Worm (Caenorhabditis elegans): ENCODE measurements around the gene F09G2.2.

F09G2.2 gene

ce11 chrV:7199077-7199476 is 2.4 kb downstream of the F09G2.2 start:
- no peak for TF ChIP-seq med-1 (GFP tag; optimal IDR thresholded peaks at IDR 0.05; ENCODE audit: insufficient read depth)
- no peak for TF ChIP-seq T22C8.4 (GFP tag; IDR thresholded peaks at IDR 0.05)
- no peak for TF ChIP-seq tab-1 (GFP tag; IDR thresholded peaks at IDR 0.05)
- TF ChIP-seq ztf-23 (GFP tag; IDR thresholded peaks at IDR 0.05): no peak
- TF ChIP-seq ztf-29 (GFP tag; IDR thresholded peaks at IDR 0.05): no peak
- no peak for TF ChIP-seq cog-1 (tag; optimal IDR thresholded peaks at IDR 0.05)
- no peak for TF ChIP-seq klf-2 (GFP tag; conservative IDR thresholded peaks at IDR 0.05)
- no peak for TF ChIP-seq ref-1 (GFP tag; conservative IDR thresholded peaks at IDR 0.05)
- TF ChIP-seq flt-1 (GFP tag; IDR thresholded peaks at IDR 0.05): no peak

DNA sequence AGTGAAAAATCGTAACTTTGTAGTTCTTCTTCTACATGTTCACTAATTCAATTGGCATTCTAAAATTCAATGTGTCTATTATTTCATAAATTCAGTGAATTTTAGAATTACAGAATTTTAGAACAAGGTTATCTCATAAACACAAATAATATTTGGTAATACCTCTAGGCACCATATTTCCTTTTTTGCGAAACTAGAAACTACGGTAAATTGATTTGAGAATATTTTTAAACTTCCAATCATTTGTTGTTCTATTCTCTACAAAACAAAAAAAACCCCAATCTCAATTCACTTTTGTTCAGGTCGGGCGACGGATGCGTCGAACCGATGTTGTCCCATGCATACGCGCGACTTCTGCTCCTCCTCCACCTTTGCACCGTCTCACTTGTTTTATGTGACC is 3.2 kb downstream of the F09G2.2 start, which contains the start of gene F09G2.1:
Gene F09G2.1 (plus strand): TSS at position 301 of the 400 bp plus-strand sequence.
- TF ChIP-seq klf-2 (GFP tag; conservative IDR thresholded peaks at IDR 0.05) (no peak), T22C8.4 (GFP tag; IDR thresholded peaks at IDR 0.05) (no peak), ref-1 (GFP tag; conservative IDR thresholded peaks at IDR 0.05) (no peak), ztf-29 (GFP tag; IDR thresholded peaks at IDR 0.05) (no peak), flt-1 (GFP tag; IDR thresholded peaks at IDR 0.05) (no peak), tab-1 (GFP tag; IDR thresholded peaks at IDR 0.05) (no peak), med-1 (GFP tag; optimal IDR thresholded peaks at IDR 0.05; ENCODE audit: insufficient read depth) (no peak), cog-1 (tag; optimal IDR thresholded peaks at IDR 0.05) (no peak), ztf-23 (GFP tag; IDR thresholded peaks at IDR 0.05) (no peak)

ce11 chrV:7201353-7201752 is 4.6 kb downstream of the F09G2.2 start:
- TF ChIP-seq tab-1 (GFP tag; IDR thresholded peaks at IDR 0.05) (no peak), klf-2 (GFP tag; conservative IDR thresholded peaks at IDR 0.05) (no peak), med-1 (GFP tag; optimal IDR thresholded peaks at IDR 0.05; ENCODE audit: insufficient read depth) (no peak), ztf-29 (GFP tag; IDR thresholded peaks at IDR 0.05) (no peak), flt-1 (GFP tag; IDR thresholded peaks at IDR 0.05) (no peak), ztf-23 (GFP tag; IDR thresholded peaks at IDR 0.05) (no peak), ref-1 (GFP tag; conservative IDR thresholded peaks at IDR 0.05) (no peak), T22C8.4 (GFP tag; IDR thresholded peaks at IDR 0.05) (no peak), cog-1 (tag; optimal IDR thresholded peaks at IDR 0.05) (no peak)

DNA sequence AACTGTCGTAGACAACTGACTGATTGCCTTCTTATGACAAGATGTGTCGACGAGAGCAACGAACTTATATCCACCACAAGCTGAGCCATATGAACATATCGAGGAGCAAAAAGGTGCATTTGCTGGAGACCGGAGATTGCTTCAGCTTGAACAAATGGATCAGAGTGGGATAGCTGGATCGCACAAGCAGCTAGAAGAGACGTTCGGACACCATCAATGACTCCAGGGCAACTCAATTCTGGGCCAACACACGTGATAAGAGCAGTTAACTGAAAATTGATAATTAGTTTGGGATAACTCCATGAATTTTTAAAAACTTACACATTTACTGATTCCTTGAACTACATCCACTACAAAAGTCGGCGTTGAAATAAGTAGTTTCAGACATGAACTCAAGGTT is 12.3 kb downstream of the F09G2.2 start:
- TF ChIP-seq med-1 (GFP tag; optimal IDR thresholded peaks at IDR 0.05; ENCODE audit: insufficient read depth): no peak
- no peak for TF ChIP-seq cog-1 (tag; optimal IDR thresholded peaks at IDR 0.05)
- TF ChIP-seq ref-1 (GFP tag; conservative IDR thresholded peaks at IDR 0.05): no peak
- no peak for TF ChIP-seq ztf-23 (GFP tag; IDR thresholded peaks at IDR 0.05)
- TF ChIP-seq T22C8.4 (GFP tag; IDR thresholded peaks at IDR 0.05): no peak
- no peak for TF ChIP-seq ztf-29 (GFP tag; IDR thresholded peaks at IDR 0.05)
- TF ChIP-seq tab-1 (GFP tag; IDR thresholded peaks at IDR 0.05): no peak

DNA sequence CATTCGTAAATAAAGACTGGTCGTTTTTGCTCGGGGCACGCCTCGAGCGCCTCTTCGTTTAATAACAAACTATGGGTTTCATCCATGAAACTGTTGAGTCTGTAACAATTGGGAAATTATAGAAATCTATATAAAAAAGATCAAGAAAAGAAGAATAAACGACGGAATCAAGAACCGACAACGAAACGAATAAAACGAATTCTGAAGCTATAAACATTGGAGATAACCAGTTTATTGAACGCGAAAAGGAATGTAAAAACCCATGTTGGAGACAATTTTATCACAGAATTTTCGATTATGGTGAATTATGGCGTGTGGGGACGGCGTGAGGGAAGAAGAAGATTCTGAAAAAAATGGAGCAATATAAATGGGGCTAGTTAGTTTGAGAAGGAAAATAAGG is 18.1 kb downstream of the F09G2.2 start, which contains the start of gene soap-1:
Gene soap-1 (minus strand): TSS at position 101 of the 400 bp plus-strand sequence.
- TF ChIP-seq ztf-23 (GFP tag; IDR thresholded peaks at IDR 0.05) (no peak), tab-1 (GFP tag; IDR thresholded peaks at IDR 0.05) (no peak), ztf-29 (GFP tag; IDR thresholded peaks at IDR 0.05) (no peak), T22C8.4 (GFP tag; IDR thresholded peaks at IDR 0.05) (no peak), med-1 (GFP tag; optimal IDR thresholded peaks at IDR 0.05; ENCODE audit: insufficient read depth) (no peak), klf-2 (GFP tag; conservative IDR thresholded peaks at IDR 0.05) (no peak), ref-1 (GFP tag; conservative IDR thresholded peaks at IDR 0.05) (no peak), flt-1 (GFP tag; IDR thresholded peaks at IDR 0.05) (no peak), cog-1 (tag; optimal IDR thresholded peaks at IDR 0.05) (no peak)

ce11 chrV:7216016-7216415 is 19.3 kb downstream of the F09G2.2 start:
- TF ChIP-seq med-1 (GFP tag; optimal IDR thresholded peaks at IDR 0.05; ENCODE audit: insufficient read depth): no peak
- no peak for TF ChIP-seq tab-1 (GFP tag; IDR thresholded peaks at IDR 0.05)
- no peak for TF ChIP-seq flt-1 (GFP tag; IDR thresholded peaks at IDR 0.05)
- no peak for TF ChIP-seq T22C8.4 (GFP tag; IDR thresholded peaks at IDR 0.05)
- no peak for TF ChIP-seq ref-1 (GFP tag; conservative IDR thresholded peaks at IDR 0.05)
- TF ChIP-seq cog-1 (tag; optimal IDR thresholded peaks at IDR 0.05): no peak
- no peak for TF ChIP-seq ztf-29 (GFP tag; IDR thresholded peaks at IDR 0.05)
- no peak for TF ChIP-seq ztf-23 (GFP tag; IDR thresholded peaks at IDR 0.05)
- TF ChIP-seq klf-2 (GFP tag; conservative IDR thresholded peaks at IDR 0.05): no peak

- TF ChIP-seq tab-1 (GFP tag; IDR thresholded peaks at IDR 0.05) (no peak), ztf-29 (GFP tag; IDR thresholded peaks at IDR 0.05) (no peak)
Measured at ce11 chrV:7218988-7219387, 22.3 kb downstream of the F09G2.2 start, which contains the start of gene C13F10.5. Gene C13F10.5 (minus strand): TSS chrV:7219088.

- TF ChIP-seq med-1 (GFP tag; optimal IDR thresholded peaks at IDR 0.05; ENCODE audit: insufficient read depth): no peak
Measured at ce11 chrV:7220973-7221519, 24.3 kb downstream of the F09G2.2 start, which contains the start of the genes C13F10.8, C13F10.6 and kxd-1. Gene C13F10.8 (minus strand): TSS chrV:7221023. Gene C13F10.6 (minus strand): TSS chrV:7221039. Gene kxd-1 (plus strand): TSS chrV:7221469.

DNA sequence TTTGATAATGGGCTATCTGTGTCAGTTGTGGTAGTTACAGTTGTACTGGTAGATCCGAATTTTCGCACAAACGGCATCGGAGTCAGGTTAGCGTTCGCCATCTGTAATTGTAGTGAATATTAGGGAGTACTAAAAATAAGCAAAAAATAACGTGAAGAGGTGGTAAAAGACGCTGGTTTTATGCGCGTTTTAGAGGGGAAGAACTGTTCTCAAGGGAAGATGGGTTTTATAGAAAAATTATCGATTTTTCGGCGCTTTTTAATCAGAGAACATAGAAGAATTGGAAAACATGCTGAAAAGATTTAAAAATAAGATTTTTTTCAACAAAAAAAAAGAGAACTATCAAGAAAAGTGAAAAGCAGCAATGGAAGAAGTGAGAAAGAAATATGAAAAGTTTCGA is 26.4 kb downstream of the F09G2.2 start, which contains the start of gene C13F10.7:
Gene C13F10.7 (minus strand): TSS at position 101 of the 400 bp plus-strand sequence.
- TF ChIP-seq tab-1 (GFP tag; IDR thresholded peaks at IDR 0.05) (no peak), ztf-29 (GFP tag; IDR thresholded peaks at IDR 0.05) (no peak), ztf-23 (GFP tag; IDR thresholded peaks at IDR 0.05) (no peak), flt-1 (GFP tag; IDR thresholded peaks at IDR 0.05) (no peak), T22C8.4 (GFP tag; IDR thresholded peaks at IDR 0.05) (no peak), med-1 (GFP tag; optimal IDR thresholded peaks at IDR 0.05; ENCODE audit: insufficient read depth) (no peak), ref-1 (GFP tag; conservative IDR thresholded peaks at IDR 0.05) (no peak), cog-1 (tag; optimal IDR thresholded peaks at IDR 0.05) (no peak), klf-2 (GFP tag; conservative IDR thresholded peaks at IDR 0.05) (no peak)

- TF ChIP-seq cog-1 (tag; optimal IDR thresholded peaks at IDR 0.05) (no peak), med-1 (GFP tag; optimal IDR thresholded peaks at IDR 0.05; ENCODE audit: insufficient read depth) (no peak), tab-1 (GFP tag; IDR thresholded peaks at IDR 0.05) (no peak), klf-2 (GFP tag; conservative IDR thresholded peaks at IDR 0.05) (no peak), T22C8.4 (GFP tag; IDR thresholded peaks at IDR 0.05) (no peak), ztf-23 (GFP tag; IDR thresholded peaks at IDR 0.05) (no peak), flt-1 (GFP tag; IDR thresholded peaks at IDR 0.05) (no peak), ztf-29 (GFP tag; IDR thresholded peaks at IDR 0.05) (no peak), ref-1 (GFP tag; conservative IDR thresholded peaks at IDR 0.05) (no peak)
Measured at ce11 chrV:7223941-7224340, 27.2 kb downstream of the F09G2.2 start, which contains the start of gene C13F10.1. Gene C13F10.1 (plus strand): TSS chrV:7224078.

Data from whole organism, midembryonic.